Fruit fly (Drosophila melanogaster) whole organism, embryonic: Measurements from ENCODE around the gene Tyler.
A peak's percentile ranks its signal among the peaks of the same experiment; 100 is the strongest.

Experiments used
- ATbp ChIP-seq: fragments of 200-800 bp; sonication (Bioruptor generic); optimal IDR thresholded peaks from 2 replicates; lab custom pipeline; 2017; ENCODE audit warnings: missing biosample characterization, mild to moderate bottlenecking, missing genetic modification characterization, missing genetic modification reagents
- Aef1 ChIP-seq: fragments of 200-800 bp; sonication (Bioruptor generic); IDR thresholded peaks from 3 replicates; pipeline ENCODE4 v1.3.6; 2022; ENCODE audit warnings: missing biosample characterization, missing genetic modification characterization
- CG11093 ChIP-seq: fragments of 200-800 bp; sonication (Bioruptor generic); IDR thresholded peaks from 3 replicates; pipeline ENCODE4 v1.3.6; 2022; ENCODE audit warnings: missing biosample characterization, missing genetic modification characterization
- CG12219 ChIP-seq: fragments of 200-800 bp; sonication (Bioruptor generic); optimal IDR thresholded peaks from 3 replicates; lab custom pipeline; 2018; ENCODE audit warnings: missing biosample characterization, mild to moderate bottlenecking, missing genetic modification characterization
- CG1233 ChIP-seq: fragments of 200-800 bp; sonication (Bioruptor generic); optimal IDR thresholded peaks from 4 replicates; lab custom pipeline; 2018; ENCODE audit warnings: missing biosample characterization, mild to moderate bottlenecking, missing genetic modification characterization
- CG13287 ChIP-seq: fragments of 200-800 bp; sonication (Bioruptor generic); IDR thresholded peaks from 2 replicates; pipeline ENCODE4 v1.3.6; 2022; ENCODE audit warnings: missing biosample characterization, missing genetic modification characterization; ENCODE audit not compliant: partially characterized antibody
- CG14860 ChIP-seq: fragments of 200-800 bp; sonication (Bioruptor generic); IDR thresholded peaks from 3 replicates; pipeline ENCODE4 v1.3.6; 2022; ENCODE audit warnings: missing biosample characterization, missing genetic modification characterization; ENCODE audit not compliant: partially characterized antibody
- CG14965 ChIP-seq: fragments of 200-800 bp; sonication (Bioruptor generic); optimal IDR thresholded peaks from 2 replicates; lab custom pipeline; 2016; ENCODE audit warnings: missing biosample characterization, missing genetic modification characterization, borderline replicate concordance
- CG15514 ChIP-seq: fragments of 200-800 bp; sonication (Bioruptor generic); optimal IDR thresholded peaks from 3 replicates; lab custom pipeline; 2017; ENCODE audit warnings: missing biosample characterization, missing genetic modification characterization, mild to moderate bottlenecking, moderate library complexity, missing genetic modification reagents
- CG16863 ChIP-seq: fragments of 200-800 bp; sonication (Bioruptor generic); optimal IDR thresholded peaks from 3 replicates; lab custom pipeline; 2016; ENCODE audit warnings: missing biosample characterization, missing genetic modification characterization
- CG17568 ChIP-seq: fragments of 200-800 bp; sonication (Bioruptor generic); optimal IDR thresholded peaks from 2 replicates; lab custom pipeline; 2018; ENCODE audit warnings: missing biosample characterization, mild to moderate bottlenecking, missing genetic modification characterization, moderate library complexity
- CG2199 ChIP-seq: fragments of 200-800 bp; sonication (Bioruptor generic); IDR thresholded peaks from 3 replicates; pipeline ENCODE4 v1.3.6; 2022; ENCODE audit warnings: missing biosample characterization, missing genetic modification characterization
- CG2678 ChIP-seq: fragments of 200-800 bp; sonication (Bioruptor generic); optimal IDR thresholded peaks from 3 replicates; lab custom pipeline; 2019; ENCODE audit warnings: missing biosample characterization, mild to moderate bottlenecking, missing genetic modification characterization, moderate library complexity
- CG31388 ChIP-seq: fragments of 200-800 bp; sonication (Bioruptor generic); optimal IDR thresholded peaks from 2 replicates; lab custom pipeline; 2016; ENCODE audit warnings: missing biosample characterization, missing genetic modification characterization
- CG32767 ChIP-seq: fragments of 200-800 bp; sonication (Bioruptor generic); IDR thresholded peaks from 2 replicates; pipeline ENCODE4 v1.3.6; 2022; ENCODE audit warnings: missing biosample characterization, missing genetic modification characterization
- CG33557 ChIP-seq: fragments of 200-800 bp; sonication (Bioruptor generic); optimal IDR thresholded peaks from 2 replicates; lab custom pipeline; 2019; ENCODE audit warnings: missing biosample characterization, mild to moderate bottlenecking, missing genetic modification characterization, moderate library complexity
- CG5180 ChIP-seq: fragments of 200-800 bp; sonication (Bioruptor generic); optimal IDR thresholded peaks from 3 replicates; lab custom pipeline; 2017; ENCODE audit warnings: missing biosample characterization, missing genetic modification characterization, mild to moderate bottlenecking, moderate library complexity, missing genetic modification reagents
- CG6175 ChIP-seq: fragments of 200-800 bp; sonication (Bioruptor generic); IDR thresholded peaks from 3 replicates; pipeline ENCODE4 v1.3.6; 2022; ENCODE audit warnings: missing biosample characterization, missing genetic modification characterization
- CG7987 ChIP-seq: fragments of 200-800 bp; sonication (Bioruptor generic); optimal IDR thresholded peaks from 2 replicates; lab custom pipeline; 2018; ENCODE audit warnings: missing biosample characterization, mild to moderate bottlenecking, missing genetic modification characterization, moderate library complexity
- CG8359 ChIP-seq: fragments of 200-800 bp; sonication (Bioruptor generic); optimal IDR thresholded peaks from 2 replicates; lab custom pipeline; 2017; ENCODE audit warnings: missing biosample characterization, mild to moderate bottlenecking, missing genetic modification characterization, borderline replicate concordance
- CG9932 ChIP-seq: fragments of 200-800 bp; sonication (Bioruptor generic); IDR thresholded peaks from 2 replicates; pipeline ENCODE4 v1.3.6; 2022; ENCODE audit warnings: missing biosample characterization, missing genetic modification characterization
- Doc3 ChIP-seq: fragments of 200-800 bp; sonication (Bioruptor generic); IDR thresholded peaks from 3 replicates; pipeline ENCODE4 v1.3.6; 2022; ENCODE audit warnings: missing biosample characterization, missing genetic modification characterization; ENCODE audit not compliant: partially characterized antibody
- Drgx ChIP-seq: fragments of 200-800 bp; sonication (Bioruptor generic); IDR thresholded peaks from 2 replicates; pipeline ENCODE4 v1.3.6; 2022; ENCODE audit warnings: missing biosample characterization, missing genetic modification characterization
- Elba2 ChIP-seq: fragments of 200-800 bp; sonication (Bioruptor generic); optimal IDR thresholded peaks from 3 replicates; lab custom pipeline; 2016; ENCODE audit warnings: missing biosample characterization, missing genetic modification characterization
- Ets65A ChIP-seq: fragments of 200-800 bp; sonication (Bioruptor generic); peaks from one replicate; lab custom pipeline; 2016; ENCODE audit warnings: missing biosample characterization, missing genetic modification characterization
- Jarid2 ChIP-seq: fragments of 200-800 bp; sonication (Bioruptor generic); optimal IDR thresholded peaks from 3 replicates; lab custom pipeline; 2017; ENCODE audit warnings: mild to moderate bottlenecking, missing biosample characterization, missing genetic modification reagents, missing genetic modification characterization
- Meics ChIP-seq: fragments of 200-800 bp; sonication (Bioruptor generic); optimal IDR thresholded peaks from 2 replicates; lab custom pipeline; 2017; ENCODE audit warnings: missing biosample characterization, mild to moderate bottlenecking, missing genetic modification characterization
- Nf-YC ChIP-seq: fragments of 200-800 bp; optimal IDR thresholded peaks from 3 replicates; lab custom pipeline; 2019; ENCODE audit warnings: missing biosample characterization, mild to moderate bottlenecking, missing genetic modification characterization, moderate library complexity
- Trl ChIP-seq, 3 experiments: fragments of >200 bp in 2 of 3; fragments of 200-800 bp in 1 of 3; sonication (Bioruptor generic) in 1 of 3; optimal IDR thresholded peaks; 2 replicates in 1 of 3; 3 replicates in 2 of 3; lab custom pipeline; 2016 to 2017; ENCODE audit warnings: missing biosample characterization in 1 of 3, missing genetic modification characterization in 1 of 3
- al ChIP-seq: fragments of 200-800 bp; sonication (Bioruptor generic); IDR thresholded peaks from 2 replicates; pipeline ENCODE4 v1.3.6; 2022; ENCODE audit warnings: missing biosample characterization, missing genetic modification characterization
- cad ChIP-seq: fragments of >200 bp; optimal IDR thresholded peaks from 2 replicates; lab custom pipeline; 2017; ENCODE audit warnings: missing biosample characterization, missing genetic modification characterization
- cg ChIP-seq: fragments of 200-800 bp; sonication (Bioruptor generic); optimal IDR thresholded peaks from 3 replicates; lab custom pipeline; 2019; ENCODE audit warnings: missing biosample characterization, mild to moderate bottlenecking, missing genetic modification characterization, moderate library complexity
- chm ChIP-seq: fragments of 200-800 bp; sonication (Bioruptor generic); IDR thresholded peaks from 2 replicates; pipeline ENCODE4 v1.3.6; 2022; ENCODE audit warnings: missing biosample characterization, missing genetic modification characterization
- crol ChIP-seq: fragments of 200-800 bp; sonication (Bioruptor generic); IDR thresholded peaks from 2 replicates; pipeline ENCODE4 v1.3.6; 2022; ENCODE audit warnings: missing biosample characterization, missing genetic modification characterization
- ewg ChIP-seq: fragments of 200-800 bp; sonication (Bioruptor generic); optimal IDR thresholded peaks from 3 replicates; lab custom pipeline; 2017; ENCODE audit warnings: mild to moderate bottlenecking, missing biosample characterization, missing genetic modification reagents, missing genetic modification characterization
- fd96Cb ChIP-seq: fragments of 200-800 bp; sonication (Bioruptor generic); optimal IDR thresholded peaks from 2 replicates; lab custom pipeline; 2018; ENCODE audit warnings: missing biosample characterization, mild to moderate bottlenecking, missing genetic modification characterization, moderate library complexity
- fu2 ChIP-seq: fragments of 200-800 bp; sonication (Bioruptor generic); optimal IDR thresholded peaks from 2 replicates; lab custom pipeline; 2016; ENCODE audit warnings: missing biosample characterization, missing genetic modification characterization
- hb ChIP-seq: fragments of 200-800 bp; sonication (Bioruptor generic); IDR thresholded peaks from 3 replicates; pipeline ENCODE4 v1.3.6; 2022; ENCODE audit warnings: missing biosample characterization, missing genetic modification characterization; ENCODE audit not compliant: partially characterized antibody
- jumu ChIP-seq: fragments of 200-800 bp; sonication (Bioruptor generic); optimal IDR thresholded peaks from 3 replicates; lab custom pipeline; 2016; ENCODE audit warnings: missing biosample characterization, missing genetic modification characterization
- lab ChIP-seq: fragments of 200-800 bp; sonication (Bioruptor generic); optimal IDR thresholded peaks from 3 replicates; lab custom pipeline; 2017; ENCODE audit warnings: missing biosample characterization, missing genetic modification characterization, mild to moderate bottlenecking, moderate library complexity, missing genetic modification reagents
- odd ChIP-seq: fragments of 200-800 bp; sonication (Bioruptor generic); optimal IDR thresholded peaks from 2 replicates; lab custom pipeline; 2017; ENCODE audit warnings: missing biosample characterization, mild to moderate bottlenecking, missing genetic modification characterization
- pros ChIP-seq: fragments of 200-800 bp; sonication (Bioruptor generic); optimal IDR thresholded peaks from 3 replicates; lab custom pipeline; 2019; ENCODE audit warnings: missing biosample characterization, mild to moderate bottlenecking, missing genetic modification characterization, moderate library complexity
- scrt ChIP-seq: fragments of 200-800 bp; sonication (Bioruptor generic); optimal IDR thresholded peaks from 2 replicates; lab custom pipeline; 2018; ENCODE audit warnings: missing biosample characterization, mild to moderate bottlenecking, missing genetic modification characterization, moderate library complexity
- sim ChIP-seq: fragments of 200-800 bp; sonication (Bioruptor generic); IDR thresholded peaks from 2 replicates; pipeline ENCODE4 v1.3.6; 2022; ENCODE audit warnings: missing biosample characterization, missing genetic modification characterization
- sna ChIP-seq: fragments of 200-800 bp; sonication (Bioruptor generic); IDR thresholded peaks from 2 replicates; pipeline ENCODE4 v1.3.6; 2022; ENCODE audit warnings: missing biosample characterization, missing genetic modification characterization; ENCODE audit not compliant: partially characterized antibody
- so ChIP-seq: fragments of 200-800 bp; sonication (Bioruptor generic); IDR thresholded peaks from 3 replicates; pipeline ENCODE4 v1.3.6; 2022; ENCODE audit warnings: missing biosample characterization, missing genetic modification characterization
- tio ChIP-seq: fragments of 200-800 bp; sonication (Bioruptor generic); optimal IDR thresholded peaks from 2 replicates; lab custom pipeline; 2017; ENCODE audit warnings: missing biosample characterization, missing genetic modification characterization, inconsistent platforms
- wor ChIP-seq: fragments of 200-800 bp; sonication (Bioruptor generic); IDR thresholded peaks from 2 replicates; pipeline ENCODE4 v1.3.6; 2022; ENCODE audit warnings: missing biosample characterization, missing genetic modification characterization

Tyler gene

dm6 chrX:19651757-19652419 is 40.6 kb downstream of the Tyler start, which contains the start of the genes Ranbp21 and Elys (continued):
- TF ChIP-seq fu2 (GFP tag; lab: Kevin White, UChicago) (peak; percentile 65), Drgx (GFP tag; lab: Robert Waterston, UW) (no peak), CG5180 (GFP tag; lab: Kevin White, UChicago) (no peak), Doc3 (no peak), CG15514 (GFP tag; lab: Kevin White, UChicago) (peak; percentile 13), lab (no peak), CG6175 (no peak), Meics (no peak), CG13287 (peak; percentile 55), CG11093 (GFP tag; lab: Robert Waterston, UW) (peak; percentile 51; the same call in 2 of the 3 replicates), odd (no peak), fd96Cb (peak; percentile 14), cad (no peak), cg (GFP tag; lab: Kevin White, UChicago) (peak; percentile 69), CG12219 (GFP tag; lab: Kevin White, UChicago) (no peak), tio (GFP tag; lab: Kevin White, UChicago) (no peak), Nf-YC (tag; lab: Kevin White, UChicago) (no peak), Ets65A (GFP tag; lab: Kevin White, UChicago) (peak; percentile 96), CG9932 (GFP tag; lab: Robert Waterston, UW) (peak; percentile 66), ewg (GFP tag; lab: Kevin White, UChicago) (no peak), hb (GFP tag; lab: Robert Waterston, UW) (0 out of 3 replicates have a peak, but pooled peaks have one; percentile 56), Trl (optimal IDR thresholded peaks at IDR 0.05; lab: Kevin White, UChicago) (peak in 1 of 2 experiments; percentile 25), Trl (GFP tag; optimal IDR thresholded peaks at IDR 0.05; lab: Kevin White, UChicago) (peak; percentile 44), so (GFP tag; lab: Robert Waterston, UW) (no peak), sim (no peak), CG2199 (GFP tag; lab: Robert Waterston, UW) (no peak), sna (0 out of 2 replicates have a peak, but pooled peaks have one; percentile 28), Elba2 (GFP tag; lab: Kevin White, UChicago) (no peak), scrt (GFP tag; lab: Kevin White, UChicago) (no peak), al (peak; percentile 49; the same call in 1 of the 2 replicates), ATbp (GFP tag; lab: Kevin White, UChicago) (no peak), crol (GFP tag; lab: Robert Waterston, UW) (no peak), Jarid2 (GFP tag; lab: Kevin White, UChicago) (no peak), chm (GFP tag; lab: Robert Waterston, UW) (no peak), jumu (GFP tag; lab: Kevin White, UChicago) (peak; percentile 78), CG1233 (GFP tag; lab: Kevin White, UChicago) (peak; percentile 23), CG32767 (no peak), CG17568 (GFP tag; lab: Kevin White, UChicago) (no peak), CG14965 (GFP tag; lab: Kevin White, UChicago) (no peak), CG2678 (tag; lab: Kevin White, UChicago) (no peak), CG7987 (GFP tag; lab: Kevin White, UChicago) (no peak), Aef1 (GFP tag; lab: Robert Waterston, UW) (peak; percentile 55), CG14860 (GFP tag; lab: Robert Waterston, UW) (no peak), CG31388 (GFP tag; lab: Kevin White, UChicago) (no peak), CG16863 (peak; percentile 56), wor (GFP tag; lab: Robert Waterston, UW) (0 out of 2 replicates have a peak, but pooled peaks have one; percentile 39), pros (GFP tag; lab: Kevin White, UChicago) (no peak), CG33557 (GFP tag; lab: Kevin White, UChicago) (peak; percentile 7), CG8359 (GFP tag; lab: Kevin White, UChicago) (no peak)
